Fruit fly (Drosophila melanogaster) whole organism, embryonic: ENCODE measurements around the gene CG7332.

ENCODE experiments used
- B-H2 ChIP-seq: fragments of 200-800 bp; sonication (Bioruptor generic); optimal IDR thresholded peaks from 2 replicates; lab custom pipeline; 2018; ENCODE audit warnings: missing biosample characterization, mild to moderate bottlenecking, missing genetic modification characterization
- Bgb ChIP-seq: fragments of 200-800 bp; sonication (Bioruptor generic); IDR thresholded peaks from 2 replicates; pipeline ENCODE4 v1.3.6; 2022; ENCODE audit warnings: missing biosample characterization, missing genetic modification characterization; ENCODE audit not compliant: partially characterized antibody
- CG10543 ChIP-seq: fragments of 200-800 bp; sonication (Bioruptor generic); optimal IDR thresholded peaks from 3 replicates; lab custom pipeline; 2017; ENCODE audit warnings: missing biosample characterization, mild to moderate bottlenecking, missing genetic modification characterization, moderate library complexity
- CG14860 ChIP-seq: fragments of 200-800 bp; sonication (Bioruptor generic); IDR thresholded peaks from 3 replicates; pipeline ENCODE4 v1.3.6; 2022; ENCODE audit warnings: missing biosample characterization, missing genetic modification characterization; ENCODE audit not compliant: partially characterized antibody
- CG15514 ChIP-seq: fragments of 200-800 bp; sonication (Bioruptor generic); optimal IDR thresholded peaks from 3 replicates; lab custom pipeline; 2017; ENCODE audit warnings: missing biosample characterization, missing genetic modification characterization, mild to moderate bottlenecking, moderate library complexity, missing genetic modification reagents
- CG16813 ChIP-seq: fragments of 200-800 bp; sonication (Bioruptor generic); IDR thresholded peaks from 3 replicates; pipeline ENCODE4 v1.3.6; 2022; ENCODE audit warnings: missing biosample characterization, missing genetic modification characterization; ENCODE audit not compliant: partially characterized antibody
- CG18476 ChIP-seq: fragments of 200-800 bp; sonication (Bioruptor generic); optimal IDR thresholded peaks from 2 replicates; lab custom pipeline; 2016; ENCODE audit warnings: missing biosample characterization, mild to moderate bottlenecking, missing genetic modification characterization
- CG18619 ChIP-seq: fragments of 200-800 bp; sonication (Bioruptor generic); optimal IDR thresholded peaks from 3 replicates; lab custom pipeline; 2017; ENCODE audit warnings: missing biosample characterization, mild to moderate bottlenecking, missing genetic modification characterization
- CG2120 ChIP-seq: fragments of 200-800 bp; sonication (Bioruptor generic); optimal IDR thresholded peaks from 3 replicates; lab custom pipeline; 2016; ENCODE audit warnings: missing biosample characterization, missing genetic modification characterization
- CG2129 ChIP-seq: fragments of 200-800 bp; sonication (Bioruptor generic); IDR thresholded peaks from 2 replicates; pipeline ENCODE4 v1.3.6; 2022; ENCODE audit warnings: missing biosample characterization, missing genetic modification characterization; ENCODE audit not compliant: partially characterized antibody
- CG2875 ChIP-seq: fragments of 200-800 bp; sonication (Bioruptor generic); optimal IDR thresholded peaks from 2 replicates; lab custom pipeline; 2017; ENCODE audit warnings: missing biosample characterization, mild to moderate bottlenecking, missing genetic modification characterization, missing genetic modification reagents
- CG3163 ChIP-seq: fragments of 200-800 bp; sonication (Bioruptor generic); optimal IDR thresholded peaks from 3 replicates; lab custom pipeline; 2016; ENCODE audit warnings: missing biosample characterization, missing genetic modification characterization
- CG34376 ChIP-seq: fragments of 200-800 bp; sonication (Bioruptor generic); optimal IDR thresholded peaks from 2 replicates; lab custom pipeline; 2018; ENCODE audit warnings: missing biosample characterization, mild to moderate bottlenecking, missing genetic modification characterization
- CG3838 ChIP-seq: fragments of 200-800 bp; sonication (Bioruptor generic); optimal IDR thresholded peaks from 3 replicates; lab custom pipeline; 2016; ENCODE audit warnings: missing biosample characterization, missing genetic modification characterization
- CG7357 ChIP-seq: fragments of 200-800 bp; sonication (Bioruptor generic); IDR thresholded peaks from 3 replicates; pipeline ENCODE4 v1.3.6; 2022; ENCODE audit warnings: missing biosample characterization, missing genetic modification characterization
- CG7786 ChIP-seq: fragments of 200-800 bp; sonication (Bioruptor generic); optimal IDR thresholded peaks from 2 replicates; lab custom pipeline; 2016; ENCODE audit warnings: missing biosample characterization, missing genetic modification characterization
- CG8924 ChIP-seq: fragments of 200-800 bp; optimal IDR thresholded peaks from 3 replicates; lab custom pipeline; 2019; ENCODE audit warnings: missing biosample characterization, mild to moderate bottlenecking, missing genetic modification characterization, moderate library complexity
- CHES-1-like ChIP-seq: fragments of 200-800 bp; sonication (Bioruptor generic); optimal IDR thresholded peaks from 2 replicates; lab custom pipeline; 2016; ENCODE audit warnings: missing biosample characterization, missing genetic modification characterization
- Deaf1 ChIP-seq: fragments of 200-800 bp; optimal IDR thresholded peaks from 3 replicates; lab custom pipeline; 2019; ENCODE audit warnings: missing biosample characterization, mild to moderate bottlenecking, missing genetic modification characterization, moderate library complexity
- ERR ChIP-seq: fragments of 200-800 bp; sonication (Bioruptor generic); optimal IDR thresholded peaks from 2 replicates; lab custom pipeline; 2016; ENCODE audit warnings: missing biosample characterization, missing genetic modification characterization
- Ets65A ChIP-seq: fragments of 200-800 bp; sonication (Bioruptor generic); peaks from one replicate; lab custom pipeline; 2016; ENCODE audit warnings: missing biosample characterization, missing genetic modification characterization
- H2.0 ChIP-seq: fragments of 200-800 bp; sonication (Bioruptor generic); IDR thresholded peaks from 2 replicates; pipeline ENCODE4 v1.3.6; 2022; ENCODE audit warnings: missing biosample characterization, missing genetic modification characterization
- Hr78 ChIP-seq, 2 experiments: fragments of 200-800 bp in 1 of 2; fragments of >200 bp in 1 of 2; sonication (Bioruptor generic) in 1 of 2; optimal IDR thresholded peaks; 2 replicates each; lab custom pipeline; 2017 to 2019; ENCODE audit warnings: missing biosample characterization in 2 of 2, missing genetic modification characterization in 2 of 2, mild to moderate bottlenecking in 1 of 2, moderate library complexity in 1 of 2
- MESR4 ChIP-seq: fragments of 200-800 bp; sonication (Bioruptor generic); optimal IDR thresholded peaks from 2 replicates; lab custom pipeline; 2018; ENCODE audit warnings: missing biosample characterization, mild to moderate bottlenecking, missing genetic modification characterization, moderate library complexity
- Med ChIP-seq: fragments of 200-800 bp; sonication (Bioruptor generic); peaks from one replicate; lab custom pipeline; 2016; ENCODE audit warnings: missing biosample characterization, missing genetic modification characterization, mild to moderate bottlenecking, inconsistent platforms, moderate library complexity
- Nf-YB ChIP-seq: fragments of 200-800 bp; sonication (Bioruptor generic); optimal IDR thresholded peaks from 3 replicates; lab custom pipeline; 2019; ENCODE audit warnings: missing biosample characterization, mild to moderate bottlenecking, missing genetic modification characterization, moderate library complexity
- Nf-YC ChIP-seq: fragments of 200-800 bp; optimal IDR thresholded peaks from 3 replicates; lab custom pipeline; 2019; ENCODE audit warnings: missing biosample characterization, mild to moderate bottlenecking, missing genetic modification characterization, moderate library complexity
- Pdp1 ChIP-seq, 2 experiments: fragments of 200-800 bp; sonication (Bioruptor generic); optimal IDR thresholded peaks; 3 replicates each; lab custom pipeline; 2016; ENCODE audit warnings: missing biosample characterization in 2 of 2, missing genetic modification characterization in 2 of 2, mild to moderate bottlenecking in 1 of 2, moderate library complexity in 1 of 2
- Ssrp ChIP-seq: fragments of 200-800 bp; sonication (Bioruptor generic); optimal IDR thresholded peaks from 2 replicates; lab custom pipeline; 2018; ENCODE audit warnings: missing biosample characterization, mild to moderate bottlenecking, missing genetic modification characterization, moderate library complexity
- Taf1 ChIP-seq: fragments of 200-800 bp; sonication (Bioruptor generic); IDR thresholded peaks from 2 replicates; pipeline ENCODE4 v1.3.6; 2022; ENCODE audit warnings: missing biosample characterization, missing genetic modification characterization
- bbx ChIP-seq: fragments of 200-800 bp; sonication (Bioruptor generic); IDR thresholded peaks from 2 replicates; pipeline ENCODE4 v1.3.6; 2022; ENCODE audit warnings: missing biosample characterization, missing genetic modification characterization; ENCODE audit not compliant: partially characterized antibody
- bcd ChIP-seq: fragments of 200-800 bp; sonication (Bioruptor generic); optimal IDR thresholded peaks from 2 replicates; lab custom pipeline; 2017; ENCODE audit warnings: missing biosample characterization, mild to moderate bottlenecking, missing genetic modification characterization
- bsh ChIP-seq, 2 experiments: fragments of 200-800 bp; sonication (Bioruptor generic); optimal IDR thresholded peaks; 2 replicates each; lab custom pipeline; 2017 to 2018; ENCODE audit warnings: mild to moderate bottlenecking in 2 of 2, missing biosample characterization in 2 of 2, missing genetic modification characterization in 2 of 2, moderate library complexity in 1 of 2
- crol ChIP-seq: fragments of 200-800 bp; sonication (Bioruptor generic); IDR thresholded peaks from 2 replicates; pipeline ENCODE4 v1.3.6; 2022; ENCODE audit warnings: missing biosample characterization, missing genetic modification characterization
- ewg ChIP-seq: fragments of 200-800 bp; sonication (Bioruptor generic); optimal IDR thresholded peaks from 3 replicates; lab custom pipeline; 2017; ENCODE audit warnings: mild to moderate bottlenecking, missing biosample characterization, missing genetic modification reagents, missing genetic modification characterization
- eyg ChIP-seq: fragments of 200-800 bp; sonication (Bioruptor generic); optimal IDR thresholded peaks from 3 replicates; lab custom pipeline; 2016; ENCODE audit warnings: missing biosample characterization, missing genetic modification characterization
- ftz-f1 ChIP-seq: fragments of 200-800 bp; sonication (Bioruptor generic); optimal IDR thresholded peaks from 2 replicates; lab custom pipeline; 2016; ENCODE audit warnings: missing biosample characterization, missing genetic modification characterization
- grn ChIP-seq: fragments of 200-800 bp; sonication (Bioruptor generic); optimal IDR thresholded peaks from 3 replicates; lab custom pipeline; 2017; ENCODE audit warnings: missing biosample characterization, missing genetic modification characterization
- gsb ChIP-seq: fragments of 200-800 bp; sonication (Bioruptor generic); IDR thresholded peaks from 2 replicates; pipeline ENCODE4 v1.3.6; 2022; ENCODE audit warnings: missing biosample characterization, missing genetic modification characterization
- hb ChIP-seq: fragments of 200-800 bp; sonication (Bioruptor generic); IDR thresholded peaks from 3 replicates; pipeline ENCODE4 v1.3.6; 2022; ENCODE audit warnings: missing biosample characterization, missing genetic modification characterization; ENCODE audit not compliant: partially characterized antibody
- inv ChIP-seq: fragments of 200-800 bp; sonication (Bioruptor generic); IDR thresholded peaks from 2 replicates; pipeline ENCODE4 v1.3.6; 2022; ENCODE audit warnings: missing biosample characterization, missing genetic modification characterization; ENCODE audit not compliant: partially characterized antibody
- knrl ChIP-seq: fragments of 200-800 bp; sonication (Bioruptor generic); IDR thresholded peaks from 3 replicates; pipeline ENCODE4 v1.3.6; 2022; ENCODE audit warnings: missing biosample characterization, missing genetic modification characterization; ENCODE audit not compliant: partially characterized antibody
- lmd ChIP-seq: fragments of 200-800 bp; sonication (Bioruptor generic); IDR thresholded peaks from 2 replicates; pipeline ENCODE4 v1.3.6; 2022; ENCODE audit warnings: missing biosample characterization, missing genetic modification characterization
- nom ChIP-seq: fragments of 200-800 bp; sonication (Bioruptor generic); optimal IDR thresholded peaks from 2 replicates; lab custom pipeline; 2017; ENCODE audit warnings: missing biosample characterization, missing genetic modification characterization, mild to moderate bottlenecking, moderate library complexity, missing genetic modification reagents
- rib ChIP-seq: fragments of 200-800 bp; sonication (Bioruptor generic); IDR thresholded peaks from 2 replicates; pipeline ENCODE4 v1.3.6; 2022; ENCODE audit warnings: missing biosample characterization, missing genetic modification characterization
- slbo ChIP-seq: fragments of 200-800 bp; sonication (Bioruptor generic); IDR thresholded peaks from 2 replicates; pipeline ENCODE4 v1.3.6; 2022; ENCODE audit warnings: missing biosample characterization, missing genetic modification characterization
- slp2 ChIP-seq: fragments of 200-800 bp; sonication (Bioruptor generic); optimal IDR thresholded peaks from 2 replicates; lab custom pipeline; 2016; ENCODE audit warnings: missing biosample characterization, missing genetic modification characterization
- sob ChIP-seq: fragments of 200-800 bp; sonication (Bioruptor generic); IDR thresholded peaks from 2 replicates; pipeline ENCODE4 v1.3.6; 2022; ENCODE audit warnings: missing biosample characterization, missing genetic modification characterization
- ssp ChIP-seq: fragments of 200-800 bp; sonication (Bioruptor generic); IDR thresholded peaks from 2 replicates; pipeline ENCODE4 v1.3.6; 2022; ENCODE audit warnings: missing biosample characterization, missing genetic modification characterization
- sug ChIP-seq: fragments of 200-800 bp; optimal IDR thresholded peaks from 2 replicates; lab custom pipeline; 2019; ENCODE audit warnings: missing biosample characterization, mild to moderate bottlenecking, missing genetic modification characterization, moderate library complexity

Gene CG7332

dm6 chrX:18857356-18857807, 26.9 kb upstream of the CG7332 start, which contains the start of gene CG7322:
TSS of gene CG7322 (minus strand) at chrX:18857757.
- TF ChIP-seq bcd (GFP tag; lab: Kevin White, UChicago) (no peak), grn (GFP tag; lab: Kevin White, UChicago) (peak; percentile 89), CG8924 (tag; lab: Kevin White, UChicago) (no peak), Deaf1 (tag; lab: Kevin White, UChicago) (peak; percentile 53), eyg (no peak), Nf-YB (GFP tag; lab: Kevin White, UChicago) (peak; percentile 74), sug (tag; lab: Kevin White, UChicago) (peak; percentile 98), CG10543 (GFP tag; lab: Kevin White, UChicago) (peak; percentile 15), crol (peak; percentile 75), CG34376 (GFP tag; lab: Kevin White, UChicago) (peak; percentile 96), Ets65A (peak; percentile 12), nom (peak; percentile 32), ftz-f1 (GFP tag; lab: Kevin White, UChicago) (peak; percentile 85), Taf1 (GFP tag; lab: Robert Waterston, UW) (no peak), gsb (no peak), CG3838 (GFP tag; lab: Kevin White, UChicago) (no peak), rib (GFP tag; lab: Robert Waterston, UW) (no peak), ewg (no peak), bbx (GFP tag; lab: Robert Waterston, UW) (0 out of 2 replicates have a peak, but pooled peaks have one; percentile 17), CG16813 (GFP tag; lab: Robert Waterston, UW) (0 out of 3 replicates have a peak, but pooled peaks have one; percentile 21), CG3163 (no peak), Pdp1 (GFP tag; optimal IDR thresholded peaks at IDR 0.05; lab: Kevin White, UChicago) (peak in 1 of 2 experiments; percentile 3), ssp (no peak), CG7786 (GFP tag; lab: Kevin White, UChicago) (no peak), Nf-YC (tag; lab: Kevin White, UChicago) (peak; percentile 82), Med (GFP tag; lab: Kevin White, UChicago) (peak; percentile 69), CG18619 (no peak), H2.0 (GFP tag; lab: Robert Waterston, UW) (no peak), ERR (GFP tag; lab: Kevin White, UChicago) (peak; percentile 90), CG18476 (no peak), B-H2 (GFP tag; lab: Kevin White, UChicago) (peak; percentile 8), CG15514 (GFP tag; lab: Kevin White, UChicago) (peak; percentile 10), Hr78 (GFP tag; optimal IDR thresholded peaks at IDR 0.05; lab: Kevin White, UChicago) (peak in 1 of 2 experiments; percentile 81), lmd (GFP tag; lab: Robert Waterston, UW) (no peak), slp2 (GFP tag; lab: Kevin White, UChicago) (no peak)

DNA sequence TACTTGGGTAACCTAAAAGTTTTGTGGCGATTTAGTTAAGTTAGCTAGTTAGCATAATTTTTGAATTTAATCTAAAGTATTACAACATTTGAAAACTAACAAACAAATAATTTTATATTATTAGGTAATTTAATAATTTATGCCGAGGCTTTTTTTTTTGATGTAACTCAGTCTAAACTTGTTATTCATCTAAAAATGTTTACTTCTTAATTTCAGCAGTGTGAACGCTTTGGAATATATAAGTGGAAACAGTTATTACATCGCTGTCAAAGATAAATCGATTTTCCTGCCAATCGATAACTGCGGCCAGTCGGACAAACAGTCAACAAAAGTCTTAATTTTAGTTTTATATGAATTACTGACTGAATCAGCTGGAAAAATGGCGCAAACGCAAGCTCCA, 26.4 kb upstream of the CG7332 start, which contains the start of gene Usp39:
TSS of gene Usp39 (plus strand) at position 288 of the 400 bp plus-strand sequence.
- 0 out of 3 replicates have a peak, but pooled peaks have one; percentile 53 for TF ChIP-seq hb (GFP tag; lab: Robert Waterston, UW)
- TF ChIP-seq CG16813 (GFP tag; lab: Robert Waterston, UW), result peak; percentile 59
- TF ChIP-seq CG2875 (GFP tag; lab: Kevin White, UChicago), result no peak
- TF ChIP-seq inv, result peak; percentile 55
- peak; percentile 19 for TF ChIP-seq CHES-1-like (GFP tag; lab: Kevin White, UChicago)
- peak; percentile 99 for TF ChIP-seq CG7357
- peak; percentile 28; the same call in 1 of the 2 replicates for TF ChIP-seq sob (GFP tag; lab: Robert Waterston, UW)
- TF ChIP-seq Ssrp (tag; lab: Kevin White, UChicago), result peak; percentile 29
- TF ChIP-seq CG2120 (GFP tag; lab: Kevin White, UChicago), result peak; percentile 57
- TF ChIP-seq CG2129 (GFP tag; lab: Robert Waterston, UW), result peak; percentile 24; the same call in 1 of the 2 replicates
- TF ChIP-seq knrl (GFP tag; lab: Robert Waterston, UW), result peak; percentile 53; the same call in 2 of the 3 replicates
- TF ChIP-seq MESR4 (GFP tag; lab: Kevin White, UChicago), result peak; percentile 26
- TF ChIP-seq Bgb (GFP tag; lab: Robert Waterston, UW), result peak; percentile 75
- TF ChIP-seq slbo (GFP tag; lab: Robert Waterston, UW), result peak; percentile 69
- peak; percentile 61; the same call in 2 of the 3 replicates for TF ChIP-seq CG14860 (GFP tag; lab: Robert Waterston, UW)
- TF ChIP-seq bsh (GFP tag; optimal IDR thresholded peaks at IDR 0.05; lab: Kevin White, UChicago), result peak in 1 of 2 experiments; percentile 33
